Worm (Caenorhabditis elegans) whole organism, L3 larva: ENCODE results near the gene F08F3.1.

ENCODE experiments used
- R02D3.7 ChIP-seq: fragments of 150-350 bp; optimal IDR thresholded peaks from 2 replicates; lab custom pipeline; 2014; ENCODE audit warnings: missing biosample characterization, missing genetic modification characterization
- ZK546.5 ChIP-seq: sonication (generic microtip); optimal IDR thresholded peaks from 2 replicates; lab custom pipeline; 2017; ENCODE audit warnings: missing biosample characterization, missing genetic modification characterization
- aly-2 ChIP-seq: fragments of 150-350 bp; optimal IDR thresholded peaks from 2 replicates; lab custom pipeline; 2014; ENCODE audit warnings: missing biosample characterization, missing genetic modification characterization
- ama-1 ChIP-seq: fragments of 150-350 bp; optimal IDR thresholded peaks from 2 replicates; lab custom pipeline; 2018
- ceh-16 ChIP-seq: sonication (generic microtip); optimal IDR thresholded peaks from 2 replicates; lab custom pipeline; 2017; ENCODE audit warnings: missing biosample characterization, missing genetic modification characterization
- ceh-28 ChIP-seq: fragments of 150-350 bp; optimal IDR thresholded peaks from 2 replicates; lab custom pipeline; 2014; ENCODE audit warnings: missing biosample characterization, missing genetic modification reagents, missing genetic modification characterization
- ceh-9 ChIP-seq: sonication (generic microtip); optimal IDR thresholded peaks from 2 replicates; lab custom pipeline; 2018; ENCODE audit warnings: missing biosample characterization, missing genetic modification characterization
- egl-5 ChIP-seq: fragments of 150-350 bp; optimal IDR thresholded peaks from 2 replicates; lab custom pipeline; 2017; ENCODE audit warnings: missing biosample characterization, missing genetic modification reagents, missing genetic modification characterization, inconsistent platforms
- elt-1 ChIP-seq: fragments of 150-350 bp; optimal IDR thresholded peaks from 2 replicates; lab custom pipeline; 2014; ENCODE audit warnings: missing biosample characterization, missing genetic modification characterization
- elt-3 ChIP-seq, 3 experiments: fragments of 150-350 bp in 1 of 3; sonication (generic microtip) in 2 of 3; optimal IDR thresholded peaks; 2 replicates in 2 of 3; 4 replicates in 1 of 3; lab custom pipeline; 2014 to 2017; ENCODE audit warnings: missing biosample characterization in 3 of 3, missing genetic modification characterization in 3 of 3
- eor-1 ChIP-seq, 2 experiments: fragments of 150-350 bp; optimal IDR thresholded peaks; 2 replicates each; lab custom pipeline; 2014 to 2018; ENCODE audit warnings: missing biosample characterization in 2 of 2, missing genetic modification characterization in 2 of 2
- fkh-10 ChIP-seq: sonication (generic microtip); optimal IDR thresholded peaks from 2 replicates; lab custom pipeline; 2017; ENCODE audit warnings: missing biosample characterization, missing genetic modification reagents, missing genetic modification characterization
- fkh-2 ChIP-seq: fragments of 150-350 bp; optimal IDR thresholded peaks from 2 replicates; lab custom pipeline; 2014; ENCODE audit warnings: missing biosample characterization, missing genetic modification reagents, missing genetic modification characterization
- hmg-11 ChIP-seq: sonication (generic microtip); optimal IDR thresholded peaks from 2 replicates; lab custom pipeline; 2016; ENCODE audit warnings: missing genetic modification characterization, missing compliant biosample characterization
- lin-15B ChIP-seq: fragments of 150-350 bp; optimal IDR thresholded peaks from 2 replicates; lab custom pipeline; 2014; ENCODE audit warnings: missing biosample characterization, missing genetic modification characterization
- lin-39 ChIP-seq: fragments of 150-350 bp; optimal IDR thresholded peaks from 2 replicates; lab custom pipeline; 2018; ENCODE audit warnings: missing biosample characterization, missing genetic modification reagents, missing genetic modification characterization
- lsy-12 ChIP-seq: sonication (generic microtip); optimal IDR thresholded peaks from 2 replicates; lab custom pipeline; 2016; ENCODE audit warnings: mild to moderate bottlenecking, missing genetic modification characterization, missing compliant biosample characterization
- mdl-1 ChIP-seq: fragments of 150-350 bp; optimal IDR thresholded peaks from 2 replicates; lab custom pipeline; 2014; ENCODE audit warnings: missing biosample characterization, missing genetic modification characterization
- nfya-1 ChIP-seq: sonication (generic microtip); optimal IDR thresholded peaks from 2 replicates; lab custom pipeline; 2017; ENCODE audit warnings: missing genetic modification characterization, mild to moderate bottlenecking, missing compliant biosample characterization, antibody characterized with exemption, moderate library complexity; ENCODE audit not compliant: insufficient read depth
- nhr-11 ChIP-seq: fragments of 150-350 bp; optimal IDR thresholded peaks from 2 replicates; lab custom pipeline; 2014; ENCODE audit warnings: missing biosample characterization, missing genetic modification characterization
- nhr-12 ChIP-seq: fragments of 150-350 bp; optimal IDR thresholded peaks from 2 replicates; lab custom pipeline; 2014; ENCODE audit warnings: missing biosample characterization, missing genetic modification characterization
- nhr-28 ChIP-seq: fragments of 150-350 bp; optimal IDR thresholded peaks from 2 replicates; lab custom pipeline; 2014; ENCODE audit warnings: missing biosample characterization, missing genetic modification characterization
- nhr-67 ChIP-seq: fragments of 150-350 bp; optimal IDR thresholded peaks from 2 replicates; lab custom pipeline; 2014; ENCODE audit warnings: missing biosample characterization, missing genetic modification characterization
- nhr-76 ChIP-seq: fragments of 150-350 bp; sonication (generic microtip); optimal IDR thresholded peaks from 5 replicates; lab custom pipeline; 2014; ENCODE audit warnings: missing biosample characterization, missing genetic modification characterization
- nhr-77 ChIP-seq: fragments of 150-350 bp; optimal IDR thresholded peaks from 2 replicates; lab custom pipeline; 2014; ENCODE audit warnings: missing biosample characterization, missing genetic modification characterization
- pha-4 ChIP-seq: fragments of 150-350 bp; optimal IDR thresholded peaks from 2 replicates; lab custom pipeline; 2014; ENCODE audit warnings: missing biosample characterization, missing genetic modification reagents, missing genetic modification characterization
- sea-2 ChIP-seq: fragments of 150-350 bp; sonication (generic microtip); optimal IDR thresholded peaks from 4 replicates; lab custom pipeline; 2014; ENCODE audit warnings: missing biosample characterization, missing genetic modification reagents, missing genetic modification characterization
- skn-1 ChIP-seq: fragments of 150-350 bp; optimal IDR thresholded peaks from 2 replicates; lab custom pipeline; 2014; ENCODE audit warnings: missing biosample characterization, missing genetic modification characterization
- snpc-4 ChIP-seq: fragments of 150-350 bp; optimal IDR thresholded peaks from 2 replicates; lab custom pipeline; 2014; ENCODE audit warnings: missing biosample characterization, missing genetic modification characterization
- tbx-2 ChIP-seq: sonication (generic microtip); optimal IDR thresholded peaks from 2 replicates; lab custom pipeline; 2016; ENCODE audit warnings: mild to moderate bottlenecking, missing genetic modification characterization, missing compliant biosample characterization
- unc-39 ChIP-seq: sonication (generic microtip); optimal IDR thresholded peaks from 4 replicates; lab custom pipeline; 2017; ENCODE audit warnings: missing biosample characterization, missing genetic modification characterization
- unc-62 ChIP-seq: fragments of 150-350 bp; sonication (generic microtip); optimal IDR thresholded peaks from 4 replicates; lab custom pipeline; 2014; ENCODE audit warnings: missing biosample characterization, missing genetic modification reagents, missing genetic modification characterization
- ztf-11 ChIP-seq: fragments of 150-350 bp; optimal IDR thresholded peaks from 2 replicates; lab custom pipeline; 2014; ENCODE audit warnings: missing biosample characterization, missing genetic modification characterization
- ztf-4 ChIP-seq: fragments of 150-350 bp; optimal IDR thresholded peaks from 2 replicates; lab custom pipeline; 2014; ENCODE audit warnings: missing biosample characterization, missing genetic modification characterization

The F08F3.1 gene

ce11 chrV:5450742-5451141 lies 4.8 kb downstream of the F08F3.1 start:
- TF ChIP-seq unc-39 (no peak), ZK546.5 (tag; lab: Kevin White, UChicago) (no peak), ceh-9 (no peak), fkh-2 (no peak), eor-1 (tag; optimal IDR thresholded peaks at IDR 0.05; lab: Kevin White, UChicago) (no peak), lin-15B (tag; lab: Kevin White, UChicago) (no peak), R02D3.7 (no peak), nfya-1 (tag; lab: Kevin White, UChicago) (no peak), unc-62 (no peak), ama-1 (lab: Kevin White, UChicago) (no peak), lsy-12 (tag; lab: Kevin White, UChicago) (no peak), ceh-16 (tag; lab: Kevin White, UChicago) (no peak), sea-2 (GFP tag; lab: Kevin White, UChicago) (no peak), ztf-11 (tag; lab: Kevin White, UChicago) (no peak)

DNA sequence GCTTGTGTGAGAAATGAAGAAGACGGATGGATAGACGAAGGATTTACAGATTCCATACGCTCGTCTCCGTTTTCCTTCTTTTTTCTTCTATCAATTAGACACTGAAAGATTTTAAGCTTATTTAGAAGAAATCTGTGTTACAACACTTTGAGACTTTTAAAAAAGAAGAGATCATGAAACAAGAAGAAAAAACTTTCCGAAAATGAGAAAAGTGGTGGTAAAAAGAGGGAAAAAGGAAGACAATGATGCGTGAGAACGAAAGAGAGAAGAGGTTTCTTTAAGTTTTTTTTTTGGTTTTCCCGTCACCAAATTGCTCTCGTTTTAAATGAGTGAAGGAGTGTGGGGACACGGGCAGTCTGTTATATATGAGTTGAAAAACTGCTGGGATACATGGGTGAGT lies 7.7 kb downstream of the F08F3.1 start, which contains the start of gene glc-3:
glc-3 (minus strand) TSS at position 101 of the 400 bp plus-strand sequence.
- no peak for TF ChIP-seq hmg-11 (tag; lab: Kevin White, UChicago)
- no peak for TF ChIP-seq elt-1 (tag; lab: Kevin White, UChicago)
- TF ChIP-seq skn-1, result no peak
- TF ChIP-seq egl-5 (tag; lab: Kevin White, UChicago), result no peak
- no peak for TF ChIP-seq fkh-2
- TF ChIP-seq nfya-1 (tag; lab: Kevin White, UChicago), result no peak
- TF ChIP-seq elt-3 (tag; optimal IDR thresholded peaks at IDR 0.05; lab: Kevin White, UChicago), result no peak
- no peak for TF ChIP-seq nhr-77 (tag; lab: Kevin White, UChicago)
- no peak for TF ChIP-seq R02D3.7
- no peak for TF ChIP-seq ztf-4 (tag; lab: Kevin White, UChicago)
- no peak for TF ChIP-seq lin-39
- TF ChIP-seq unc-62, result no peak
- no peak for TF ChIP-seq tbx-2 (tag; lab: Kevin White, UChicago)
- TF ChIP-seq nhr-11 (tag; lab: Kevin White, UChicago), result no peak
- no peak for TF ChIP-seq aly-2 (tag; lab: Kevin White, UChicago)
- TF ChIP-seq lsy-12 (tag; lab: Kevin White, UChicago), result no peak
- no peak for TF ChIP-seq nhr-28 (tag; lab: Kevin White, UChicago)
- no peak for TF ChIP-seq pha-4 (tag; lab: Kevin White, UChicago)
- no peak for TF ChIP-seq nhr-76 (tag; lab: Kevin White, UChicago)

DNA sequence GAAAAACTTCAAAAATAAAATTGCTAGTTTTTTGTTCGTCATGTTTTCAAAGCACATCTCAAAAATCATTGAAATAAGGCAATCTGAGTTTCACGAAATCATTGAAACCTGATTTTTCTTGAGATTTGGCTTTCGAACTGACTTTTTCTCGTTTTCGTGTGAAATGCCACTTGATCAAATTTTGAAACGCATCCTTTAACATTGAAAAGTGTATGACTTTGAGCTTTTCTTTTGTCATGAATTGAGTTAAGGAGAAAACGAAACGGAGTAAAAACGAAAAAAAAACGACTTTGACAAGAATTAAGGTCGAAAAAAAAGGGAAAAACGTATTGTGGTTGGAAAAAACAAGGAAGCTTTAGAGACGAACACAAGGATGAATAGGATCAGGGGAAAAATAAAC lies 9.0 kb downstream of the F08F3.1 start:
- TF ChIP-seq elt-3 (tag; optimal IDR thresholded peaks at IDR 0.05; lab: Kevin White, UChicago) (no peak), ceh-28 (tag; lab: Kevin White, UChicago) (no peak), snpc-4 (tag; lab: Kevin White, UChicago) (no peak), hmg-11 (tag; lab: Kevin White, UChicago) (no peak), fkh-10 (GFP tag; lab: Kevin White, UChicago) (peak; percentile 45), nhr-77 (tag; lab: Kevin White, UChicago) (no peak)

DNA sequence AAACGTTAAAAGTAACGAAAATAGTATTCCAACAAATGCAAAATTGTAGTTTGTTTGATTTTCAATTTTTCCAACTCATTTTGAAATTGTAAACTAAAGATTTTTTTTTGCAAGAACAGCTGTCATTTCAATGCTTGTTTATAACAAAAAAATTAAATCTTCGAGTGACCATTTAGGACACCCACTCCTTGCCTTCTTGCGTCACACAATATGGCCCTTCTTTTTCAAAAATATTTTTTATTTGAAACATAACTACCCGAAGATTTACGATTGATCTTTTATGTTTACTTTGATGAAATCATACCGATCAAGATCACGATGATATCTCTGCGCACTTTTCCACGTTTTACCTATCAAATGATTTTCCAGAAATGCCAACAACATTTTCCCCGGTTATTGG lies 13.9 kb downstream of the F08F3.1 start, which contains the start of gene ZC317.2:
ZC317.2 (plus strand) TSS at position 301 of the 400 bp plus-strand sequence.
- TF ChIP-seq nhr-77 (tag; lab: Kevin White, UChicago), result no peak
- TF ChIP-seq nhr-67 (tag; lab: Kevin White, UChicago), result no peak
- no peak for TF ChIP-seq R02D3.7
- TF ChIP-seq pha-4 (tag; lab: Kevin White, UChicago), result no peak
- no peak for TF ChIP-seq unc-39

DNA sequence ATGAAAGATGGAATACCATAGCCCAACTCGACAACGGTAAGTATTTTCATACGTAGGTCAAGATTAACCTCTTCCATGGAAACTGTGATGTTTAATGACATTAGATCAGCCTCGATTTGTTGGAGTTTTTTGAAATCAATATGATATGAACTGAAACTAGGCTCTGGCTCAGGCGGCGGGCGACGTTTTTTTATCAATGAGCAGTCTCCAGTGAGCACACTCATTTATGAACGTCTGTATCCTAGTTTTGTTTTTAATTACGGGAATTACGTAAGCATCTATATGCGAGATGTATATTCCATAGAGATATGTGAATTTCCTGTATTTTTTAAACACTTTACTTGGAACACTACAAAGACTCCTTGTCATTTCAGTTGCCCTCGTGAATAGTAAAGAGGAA lies 17.0 kb downstream of the F08F3.1 start, which contains the start of gene srg-67:
srg-67 (minus strand) TSS at position 101 of the 400 bp plus-strand sequence.
- TF ChIP-seq nhr-12 (tag; lab: Kevin White, UChicago) (no peak), fkh-2 (no peak), nhr-11 (tag; lab: Kevin White, UChicago) (no peak), mdl-1 (tag; lab: Kevin White, UChicago) (no peak)
